Worm (Caenorhabditis elegans): Measurements from ENCODE around the gene nhr-42.

nhr-42 gene

ce11 chrV:7009461-7009860, 10.8 kb downstream of the nhr-42 start, which contains the start of gene C33G8.2:
C33G8.2 (plus strand) TSS chrV:7009761.
- TF ChIP-seq sptf-1 (tag; optimal IDR thresholded peaks at IDR 0.05) (no peak), elt-3 (tag; optimal IDR thresholded peaks at IDR 0.05) (no peak), elt-1 (tag; optimal IDR thresholded peaks at IDR 0.05; ENCODE audit: borderline replicate concordance, insufficient read depth) (no peak), nhr-2 (tag; optimal IDR thresholded peaks at IDR 0.05) (no peak)

DNA sequence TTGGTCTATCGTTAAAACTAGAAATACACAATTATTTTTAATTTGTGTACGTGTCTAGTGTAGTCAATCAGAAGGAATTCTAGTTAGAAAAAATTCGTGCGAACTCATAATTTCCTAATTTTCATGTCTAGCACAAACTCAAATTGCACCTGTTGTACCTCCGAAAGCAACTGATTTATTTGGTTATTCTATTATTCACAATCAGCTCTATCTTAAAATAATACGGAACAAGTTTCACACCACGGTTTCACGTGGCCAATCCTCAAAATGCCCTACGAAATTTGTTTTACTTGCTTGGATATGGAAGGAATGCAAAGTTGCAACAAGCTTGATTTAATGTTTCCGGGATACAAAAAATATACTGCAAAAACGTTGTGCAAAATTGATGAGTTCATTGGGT, 14.0 kb downstream of the nhr-42 start, which contains the start of gene srw-127:
Gene srw-127 (plus strand): TSS at position 301 of the 400 bp plus-strand sequence.
- no peak for TF ChIP-seq sem-2 (GFP tag; optimal IDR thresholded peaks at IDR 0.05)
- TF ChIP-seq unc-120 (tag; optimal IDR thresholded peaks at IDR 0.05; ENCODE audit: poor library complexity, severe bottlenecking): no peak
- no peak for TF ChIP-seq ceh-43 (GFP tag; optimal IDR thresholded peaks at IDR 0.05)
- TF ChIP-seq lin-13 (tag; optimal IDR thresholded peaks at IDR 0.05): no peak
- TF ChIP-seq nhr-12 (tag; optimal IDR thresholded peaks at IDR 0.05): no peak
- no peak for TF ChIP-seq elt-1 (tag; optimal IDR thresholded peaks at IDR 0.05; ENCODE audit: borderline replicate concordance, insufficient read depth)
- no peak for TF ChIP-seq pha-4 (tag; optimal IDR thresholded peaks at IDR 0.05)
- TF ChIP-seq cnd-1 (tag; optimal IDR thresholded peaks at IDR 0.05): no peak
- TF ChIP-seq bed-3 (GFP tag; optimal IDR thresholded peaks at IDR 0.05): no peak
- TF ChIP-seq blmp-1 (tag; optimal IDR thresholded peaks at IDR 0.05): no peak
- TF ChIP-seq unc-39 (tag; optimal IDR thresholded peaks at IDR 0.05): no peak
- TF ChIP-seq ztf-11 (tag; optimal IDR thresholded peaks at IDR 0.05): no peak
- TF ChIP-seq M03D4.4 (tag; optimal IDR thresholded peaks at IDR 0.05): no peak
- TF ChIP-seq ham-2 (GFP tag; optimal IDR thresholded peaks at IDR 0.05): no peak

ce11 chrV:7015872-7016271, 17.3 kb downstream of the nhr-42 start, which contains the start of gene C33G8.13:
C33G8.13 (minus strand) TSS chrV:7015972.
- TF ChIP-seq lin-32 (GFP tag; optimal IDR thresholded peaks at IDR 0.05) (no peak), elt-1 (tag; optimal IDR thresholded peaks at IDR 0.05; ENCODE audit: borderline replicate concordance, insufficient read depth) (no peak), nhr-12 (tag; optimal IDR thresholded peaks at IDR 0.05) (no peak), sptf-1 (tag; optimal IDR thresholded peaks at IDR 0.05) (no peak), lin-13 (tag; optimal IDR thresholded peaks at IDR 0.05) (no peak)

DNA sequence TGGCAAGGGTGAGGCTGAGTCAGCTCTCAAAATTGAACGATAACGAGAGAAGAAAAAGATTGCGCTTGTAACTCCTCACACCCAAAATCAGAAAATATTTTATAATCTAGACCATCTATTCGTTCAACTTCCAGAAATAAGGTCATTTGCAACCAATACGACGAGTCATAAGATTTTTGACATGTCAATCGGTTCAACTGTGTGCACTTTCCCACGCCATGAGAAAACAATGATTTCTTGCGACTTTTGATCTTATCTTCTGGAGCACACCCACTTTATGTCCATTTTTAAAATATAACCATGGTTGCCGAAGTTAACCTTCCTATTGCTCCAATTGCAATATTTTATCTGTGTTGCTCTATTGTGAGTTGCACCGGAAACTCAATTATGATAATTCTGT, 18.4 kb downstream of the nhr-42 start, which contains the start of gene srsx-32:
Gene srsx-32 (plus strand): TSS at position 301 of the 400 bp plus-strand sequence.
- no peak for TF ChIP-seq elt-1 (tag; optimal IDR thresholded peaks at IDR 0.05; ENCODE audit: borderline replicate concordance, insufficient read depth)
- TF ChIP-seq bed-3 (GFP tag; optimal IDR thresholded peaks at IDR 0.05): no peak
- TF ChIP-seq nhr-2 (tag; optimal IDR thresholded peaks at IDR 0.05): no peak
- TF ChIP-seq mls-2 (tag; optimal IDR thresholded peaks at IDR 0.05): no peak
- TF ChIP-seq ztf-11 (tag; optimal IDR thresholded peaks at IDR 0.05): no peak
- no peak for TF ChIP-seq unc-120 (tag; optimal IDR thresholded peaks at IDR 0.05; ENCODE audit: poor library complexity, severe bottlenecking)
- TF ChIP-seq lsy-2 (tag; optimal IDR thresholded peaks at IDR 0.05): no peak
- TF ChIP-seq nhr-237 (tag; optimal IDR thresholded peaks at IDR 0.05): no peak
- TF ChIP-seq sptf-1 (tag; optimal IDR thresholded peaks at IDR 0.05): no peak
- no peak for TF ChIP-seq sem-2 (GFP tag; optimal IDR thresholded peaks at IDR 0.05)
- TF ChIP-seq mab-5 (tag; optimal IDR thresholded peaks at IDR 0.05): no peak
- no peak for TF ChIP-seq lin-13 (tag; optimal IDR thresholded peaks at IDR 0.05)
- TF ChIP-seq flh-1 (GFP tag; optimal IDR thresholded peaks at IDR 0.05): no peak
- TF ChIP-seq ceh-39 (tag; optimal IDR thresholded peaks at IDR 0.05): no peak
- no peak for TF ChIP-seq blmp-1 (tag; optimal IDR thresholded peaks at IDR 0.05)
- TF ChIP-seq M03D4.4 (tag; optimal IDR thresholded peaks at IDR 0.05): no peak
- no peak for TF ChIP-seq nhr-28 (tag; optimal IDR thresholded peaks at IDR 0.05)
- TF ChIP-seq nhr-76 (tag; optimal IDR thresholded peaks at IDR 0.05): no peak
- TF ChIP-seq pha-4 (tag; optimal IDR thresholded peaks at IDR 0.05): no peak
- TF ChIP-seq nhr-12 (tag; optimal IDR thresholded peaks at IDR 0.05): no peak

DNA sequence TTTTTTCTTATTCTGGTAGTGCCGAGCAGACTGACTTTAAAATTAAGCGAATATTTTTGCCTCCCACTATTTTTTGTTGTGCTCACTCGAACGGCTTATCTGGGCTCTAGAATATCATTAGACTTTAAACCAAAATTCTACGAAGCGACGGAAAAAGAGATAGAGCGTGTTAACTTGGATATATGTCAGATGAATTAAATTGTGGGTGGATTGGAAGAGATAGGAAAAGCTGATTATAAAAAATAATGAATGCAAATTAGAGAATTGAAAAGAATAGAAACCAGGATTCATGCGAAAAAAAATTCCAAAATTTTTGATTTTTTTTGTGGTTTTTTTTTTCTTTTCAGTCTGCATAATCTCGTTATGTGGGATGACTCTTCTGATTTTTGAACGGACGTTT, 23.2 kb downstream of the nhr-42 start, which contains the start of gene F20A1.4:
Gene F20A1.4 (minus strand): TSS at position 101 of the 400 bp plus-strand sequence.
- TF ChIP-seq sem-2 (GFP tag; optimal IDR thresholded peaks at IDR 0.05) (no peak), nhr-28 (tag; optimal IDR thresholded peaks at IDR 0.05) (no peak), ztf-11 (tag; optimal IDR thresholded peaks at IDR 0.05) (no peak), nhr-2 (tag; optimal IDR thresholded peaks at IDR 0.05) (no peak), flh-1 (GFP tag; optimal IDR thresholded peaks at IDR 0.05) (no peak), zip-8 (tag; optimal IDR thresholded peaks at IDR 0.05) (no peak), sptf-1 (tag; optimal IDR thresholded peaks at IDR 0.05) (no peak), ceh-83 (GFP tag; optimal IDR thresholded peaks at IDR 0.05) (no peak), unc-120 (tag; optimal IDR thresholded peaks at IDR 0.05; ENCODE audit: poor library complexity, severe bottlenecking) (no peak), pha-4 (tag; optimal IDR thresholded peaks at IDR 0.05) (no peak), lin-13 (tag; optimal IDR thresholded peaks at IDR 0.05) (no peak), mab-5 (tag; optimal IDR thresholded peaks at IDR 0.05) (no peak), mls-2 (tag; optimal IDR thresholded peaks at IDR 0.05) (no peak)

All from whole organism, mixed stage, embryonic.